In the genomic region with DNA sequence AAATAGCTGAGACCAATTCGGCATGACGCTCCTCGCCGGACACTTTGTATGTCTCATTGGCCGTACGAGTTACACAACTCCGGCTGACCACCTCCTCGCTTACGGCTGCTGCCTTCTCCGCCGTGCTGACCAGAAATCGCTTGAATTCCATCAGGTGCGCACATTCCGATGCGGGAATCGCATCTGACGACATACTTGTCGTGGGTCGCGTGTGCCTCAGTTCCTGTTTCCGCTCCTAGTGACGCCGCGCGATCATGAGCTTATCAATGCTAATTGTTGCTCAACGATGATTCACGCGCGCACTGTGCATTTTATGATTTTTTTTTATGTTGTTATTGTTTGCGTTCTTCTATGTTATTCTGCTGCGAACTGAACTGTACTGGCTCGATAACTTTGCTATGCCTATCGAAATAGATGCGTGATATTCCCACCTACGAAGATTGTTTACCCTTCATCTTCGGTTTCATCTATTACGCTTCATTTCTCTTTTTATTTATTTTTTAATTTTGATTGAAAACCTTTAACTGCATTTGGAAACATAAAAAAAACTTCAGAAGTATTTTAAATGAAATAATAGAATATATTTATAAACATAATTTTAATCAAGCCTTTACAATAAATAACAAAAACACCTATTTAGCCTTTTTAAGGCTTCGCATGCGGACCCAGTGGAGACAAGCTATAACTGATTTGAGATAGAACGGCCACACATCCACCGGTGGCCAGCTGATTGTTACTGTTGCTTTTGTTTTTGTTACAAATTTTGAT, we compare ENCODE assay signal across 5 fruit fly cellular contexts.
TF ChIP-seq lines count a peak whose summit lies in the region.

A gene (minus strand): TSS at position 385 of the 768 bp plus-strand sequence.
A gene (plus strand): TSS at position 753 of the 768 bp plus-strand sequence.

- peak; percentile 24 for TF ChIP-seq CTCF in whole organism, embryonic (GFP tag; optimal IDR thresholded peaks at IDR 0.05; lab: Kevin White, UChicago)

TF ChIP-seq in whole organism, adult, 20 proteins besides CTCF, POLR2A, EP300 and RAD21 (continues in another document):
- TF ChIP-seq toe (GFP tag; optimal IDR thresholded peaks at IDR 0.05; lab: Kevin White, UChicago) (no peak), CG7045 (GFP tag; optimal IDR thresholded peaks at IDR 0.05; lab: Kevin White, UChicago) (peak; percentile 89), pad (GFP tag; optimal IDR thresholded peaks at IDR 0.05; lab: Kevin White, UChicago) (peak; percentile 74), cnc (optimal IDR thresholded peaks at IDR 0.05; lab: Kevin White, UChicago) (no peak), CG1620 (GFP tag; optimal IDR thresholded peaks at IDR 0.05; lab: Kevin White, UChicago) (peak; percentile 64), CG12768 (GFP tag; optimal IDR thresholded peaks at IDR 0.05; lab: Kevin White, UChicago) (peak; percentile 84), CG33017 (tag; optimal IDR thresholded peaks at IDR 0.05; lab: Kevin White, UChicago) (peak; percentile 85), Clk (GFP tag; optimal IDR thresholded peaks at IDR 0.05; lab: Kevin White, UChicago) (peak; percentile 61), CG7101 (tag; optimal IDR thresholded peaks at IDR 0.05; lab: Kevin White, UChicago) (peak; percentile 91), kay (GFP tag; lab: Kevin White, UChicago; ENCODE audit: borderline replicate concordance) (no peak), cic (GFP tag; optimal IDR thresholded peaks at IDR 0.05; lab: Kevin White, UChicago) (peak; percentile 48), Hr96 (GFP tag; optimal IDR thresholded peaks at IDR 0.05; lab: Kevin White, UChicago) (no peak), CG5204 (GFP tag; optimal IDR thresholded peaks at IDR 0.05; lab: Kevin White, UChicago) (no peak), Mnt (GFP tag; optimal IDR thresholded peaks at IDR 0.05; lab: Kevin White, UChicago) (peak; percentile 52), CG11617 (GFP tag; optimal IDR thresholded peaks at IDR 0.05; lab: Kevin White, UChicago) (peak; percentile 89), bab1 (GFP tag; optimal IDR thresholded peaks at IDR 0.05; lab: Kevin White, UChicago) (peak; percentile 83)

TF ChIP-seq in whole organism, embryonic, 481 proteins besides CTCF, POLR2A, EP300 and RAD21 (continues in another document):
- peak; percentile 33 for TF ChIP-seq ab (GFP tag; optimal IDR thresholded peaks at IDR 0.05; lab: Kevin White, UChicago)
- peak; percentile 88 for TF ChIP-seq tgo (GFP tag; IDR thresholded peaks at IDR 0.05; lab: Robert Waterston, UW)
- TF ChIP-seq Bteb2 (GFP tag; optimal IDR thresholded peaks at IDR 0.05; lab: Kevin White, UChicago), result no peak
- peak; percentile 90 for TF ChIP-seq CG10147 (GFP tag; optimal IDR thresholded peaks at IDR 0.05; lab: Kevin White, UChicago)
- TF ChIP-seq chm (GFP tag; IDR thresholded peaks at IDR 0.05; lab: Robert Waterston, UW), result 0 out of 2 replicates have a peak, but pooled peaks have one; percentile 26
- peak; percentile 99 for TF ChIP-seq nerfin-1 (tag; optimal IDR thresholded peaks at IDR 0.05; lab: Kevin White, UChicago)
- TF ChIP-seq TFAM (GFP tag; optimal IDR thresholded peaks at IDR 0.05; lab: Kevin White, UChicago), result no peak
- peak; percentile 43 for TF ChIP-seq CG9876 (GFP tag; optimal IDR thresholded peaks at IDR 0.05; lab: Kevin White, UChicago)
- peak; percentile 54 for TF ChIP-seq CG10462 (GFP tag; optimal IDR thresholded peaks at IDR 0.05; lab: Kevin White, UChicago)
- no peak for TF ChIP-seq CG12744 (GFP tag; optimal IDR thresholded peaks at IDR 0.05; lab: Kevin White, UChicago)
- TF ChIP-seq sqz (GFP tag; optimal IDR thresholded peaks at IDR 0.05; lab: Kevin White, UChicago), result peak; percentile 87
- TF ChIP-seq BtbVII (GFP tag; optimal IDR thresholded peaks at IDR 0.05; lab: Kevin White, UChicago), result peak; percentile 68
- TF ChIP-seq cas (GFP tag; IDR thresholded peaks at IDR 0.05; lab: Robert Waterston, UW), result peak; percentile 66
- TF ChIP-seq CG11696 (GFP tag; IDR thresholded peaks at IDR 0.05; lab: Robert Waterston, UW), result 0 out of 2 replicates have a peak, but pooled peaks have one; percentile 33
- TF ChIP-seq gem (tag; optimal IDR thresholded peaks at IDR 0.05; lab: Kevin White, UChicago), result peak; percentile 97
- peak; percentile 72 for TF ChIP-seq Vsx1 (GFP tag; optimal IDR thresholded peaks at IDR 0.05; lab: Kevin White, UChicago)

TF ChIP-seq in whole organism, prepupa, 60 proteins besides CTCF, POLR2A, EP300 and RAD21 (continues in another document):
- TF ChIP-seq acj6 (GFP tag; optimal IDR thresholded peaks at IDR 0.05; lab: Kevin White, UChicago) (peak; percentile 82), CG6808 (GFP tag; optimal IDR thresholded peaks at IDR 0.05; lab: Kevin White, UChicago) (peak; percentile 77), salr (GFP tag; optimal IDR thresholded peaks at IDR 0.05; lab: Kevin White, UChicago) (peak; percentile 54 to 80), svp (GFP tag; lab: Kevin White, UChicago) (peak; percentile 81), CG7368 (GFP tag; optimal IDR thresholded peaks at IDR 0.05; lab: Kevin White, UChicago) (peak; percentile 55), Eip93F (GFP tag; optimal IDR thresholded peaks at IDR 0.05; lab: Kevin White, UChicago) (no peak), Eip78C (GFP tag; lab: Kevin White, UChicago) (peak; percentile 92), CG34406 (GFP tag; optimal IDR thresholded peaks at IDR 0.05; lab: Kevin White, UChicago) (peak; percentile 84), esn (GFP tag; optimal IDR thresholded peaks at IDR 0.05; lab: Kevin White, UChicago) (peak; percentile 78), CG8119 (GFP tag; IDR thresholded peaks at IDR 0.05; lab: Robert Waterston, UW) (peak; percentile 85), dsx (GFP tag; optimal IDR thresholded peaks at IDR 0.05; lab: Kevin White, UChicago; ENCODE audit: poor library complexity, severe bottlenecking) (peak; percentile 84), CG8319 (GFP tag; optimal IDR thresholded peaks at IDR 0.05; lab: Kevin White, UChicago) (peak; percentile 59), fd59A (GFP tag; optimal IDR thresholded peaks at IDR 0.05; lab: Kevin White, UChicago) (peak; percentile 71), vri (GFP tag; optimal IDR thresholded peaks at IDR 0.05; lab: Kevin White, UChicago) (peak; percentile 11), achi (GFP tag; optimal IDR thresholded peaks at IDR 0.05; lab: Kevin White, UChicago) (peak; percentile 82), Sox14 (GFP tag; optimal IDR thresholded peaks at IDR 0.05; lab: Kevin White, UChicago) (peak; percentile 83), CG4318 (GFP tag; optimal IDR thresholded peaks at IDR 0.05; lab: Kevin White, UChicago) (no peak)

TF ChIP-seq in whole organism, pupa, 21 proteins besides CTCF, POLR2A, EP300 and RAD21 (continues in another document):
- TF ChIP-seq Ets98B (GFP tag; IDR thresholded peaks at IDR 0.05; lab: Robert Waterston, UW) (peak; percentile 71; the same call in 1 of the 2 replicates), CG32121 (GFP tag; IDR thresholded peaks at IDR 0.05; lab: Robert Waterston, UW) (peak; percentile 80), Pif1B (GFP tag; optimal IDR thresholded peaks at IDR 0.05; lab: Kevin White, UChicago) (no peak), fd96Ca (GFP tag; IDR thresholded peaks at IDR 0.05; lab: Robert Waterston, UW) (peak; percentile 60; the same call in 1 of the 3 replicates), EcR (GFP tag; optimal IDR thresholded peaks at IDR 0.05; lab: Kevin White, UChicago) (peak; percentile 2), CG34367 (tag; optimal IDR thresholded peaks at IDR 0.05; lab: Kevin White, UChicago) (peak; percentile 75), CG12605 (GFP tag; IDR thresholded peaks at IDR 0.05; lab: Robert Waterston, UW) (peak; percentile 54; the same call in 1 of the 2 replicates), rn (GFP tag; IDR thresholded peaks at IDR 0.05; lab: Robert Waterston, UW) (peak; percentile 69), Snoo (tag; optimal IDR thresholded peaks at IDR 0.05; lab: Kevin White, UChicago) (peak; percentile 81), CG8301 (tag; optimal IDR thresholded peaks at IDR 0.05; lab: Kevin White, UChicago) (peak; percentile 73), CG8159 (tag; optimal IDR thresholded peaks at IDR 0.05; lab: Kevin White, UChicago) (peak; percentile 91), CG4496 (GFP tag; IDR thresholded peaks at IDR 0.05; lab: Robert Waterston, UW) (peak; percentile 78; the same call in 2 of the 3 replicates), gl (tag; optimal IDR thresholded peaks at IDR 0.05; lab: Kevin White, UChicago) (no peak), CG15710 (tag; optimal IDR thresholded peaks at IDR 0.05; lab: Kevin White, UChicago) (peak; percentile 91), CG10348 (GFP tag; IDR thresholded peaks at IDR 0.05; lab: Robert Waterston, UW) (peak; percentile 97), CG13204 (GFP tag; optimal IDR thresholded peaks at IDR 0.05; lab: Kevin White, UChicago) (no peak), D1 (tag; optimal IDR thresholded peaks at IDR 0.05; lab: Kevin White, UChicago) (no peak), CG9948 (tag; optimal IDR thresholded peaks at IDR 0.05; lab: Kevin White, UChicago) (peak; percentile 89)

TF ChIP-seq in whole organism, wandering third instar larva, 38 proteins besides CTCF, POLR2A, EP300 and RAD21 (continues in another document):
- TF ChIP-seq Vsx2 (GFP tag; optimal IDR thresholded peaks at IDR 0.05; lab: Kevin White, UChicago; ENCODE audit: partially characterized antibody) (no peak), usp (GFP tag; optimal IDR thresholded peaks at IDR 0.05; lab: Kevin White, UChicago) (no peak), Jra (GFP tag; optimal IDR thresholded peaks at IDR 0.05; lab: Kevin White, UChicago) (no peak), Myc (optimal IDR thresholded peaks at IDR 0.05; lab: Kevin White, UChicago) (peak; percentile 9), lola (GFP tag; optimal IDR thresholded peaks at IDR 0.05; lab: Kevin White, UChicago) (no peak), br (GFP tag; optimal IDR thresholded peaks at IDR 0.05; lab: Kevin White, UChicago) (no peak), sv (GFP tag; optimal IDR thresholded peaks at IDR 0.05; lab: Kevin White, UChicago) (peak; percentile 34), GATAd (GFP tag; optimal IDR thresholded peaks at IDR 0.05; lab: Kevin White, UChicago) (no peak), CrebA (GFP tag; optimal IDR thresholded peaks at IDR 0.05; lab: Kevin White, UChicago; ENCODE audit: borderline replicate concordance) (no peak), Sp1 (GFP tag; optimal IDR thresholded peaks at IDR 0.05; lab: Kevin White, UChicago) (peak; percentile 87), Dfd (GFP tag; optimal IDR thresholded peaks at IDR 0.05; lab: Kevin White, UChicago) (no peak), Dif (GFP tag; optimal IDR thresholded peaks at IDR 0.05; lab: Kevin White, UChicago; ENCODE audit: partially characterized antibody) (no peak), Hnf4 (GFP tag; optimal IDR thresholded peaks at IDR 0.05; lab: Kevin White, UChicago) (peak; percentile 57), dsf (GFP tag; optimal IDR thresholded peaks at IDR 0.05; lab: Kevin White, UChicago; ENCODE audit: borderline replicate concordance) (no peak), OdsH (GFP tag; optimal IDR thresholded peaks at IDR 0.05; lab: Kevin White, UChicago) (peak; percentile 71), Hr83 (GFP tag; optimal IDR thresholded peaks at IDR 0.05; lab: Kevin White, UChicago; ENCODE audit: poor library complexity, severe bottlenecking) (no peak), pan (optimal IDR thresholded peaks at IDR 0.05; lab: Kevin White, UChicago) (no peak), N (GFP tag; optimal IDR thresholded peaks at IDR 0.05; lab: Kevin White, UChicago) (peak; percentile 98), sage (GFP tag; optimal IDR thresholded peaks at IDR 0.05; lab: Kevin White, UChicago) (no peak), HLH106 (tag; optimal IDR thresholded peaks at IDR 0.05; lab: Kevin White, UChicago) (peak; percentile 92)
